Worm (Caenorhabditis elegans): ENCODE measurements around the gene dnj-18.

dnj-18 gene

ce11 chrIII:4697819-4698218 lies at the start of gene dnj-18:
Gene dnj-18 (plus strand): TSS chrIII:4698119.
- no peak for TF ChIP-seq unc-98 (GFP tag; IDR thresholded peaks at IDR 0.05)
- TF ChIP-seq lin-15B (tag; optimal IDR thresholded peaks at IDR 0.05): no peak
- TF ChIP-seq egl-13 (tag; optimal IDR thresholded peaks at IDR 0.05): no peak
- TF ChIP-seq vab-15 (tag; optimal IDR thresholded peaks at IDR 0.05): no peak
- no peak for TF ChIP-seq nhr-237 (tag; optimal IDR thresholded peaks at IDR 0.05)
- no peak for TF ChIP-seq efl-3 (GFP tag; optimal IDR thresholded peaks at IDR 0.05)
- no peak for TF ChIP-seq elt-3 (tag; optimal IDR thresholded peaks at IDR 0.05)
- TF ChIP-seq irx-1 (tag; optimal IDR thresholded peaks at IDR 0.05): no peak
- TF ChIP-seq ceh-63 (GFP tag; optimal IDR thresholded peaks at IDR 0.05): no peak
- no peak for TF ChIP-seq unc-62 (GFP tag; optimal IDR thresholded peaks at IDR 0.05)
- TF ChIP-seq ceh-90 (tag; optimal IDR thresholded peaks at IDR 0.05): no peak
- no peak for TF ChIP-seq ceh-88 (GFP tag; IDR thresholded peaks at IDR 0.05)

ce11 chrIII:4649363-4649768 lies 48.6 kb upstream of the dnj-18 start:
- TF ChIP-seq nhr-71 (tag; optimal IDR thresholded peaks at IDR 0.05) (peak; percentile 99), unc-98 (GFP tag; IDR thresholded peaks at IDR 0.05) (peak; percentile 51; the same call in 1 of the 2 replicates), fkh-10 (GFP tag; optimal IDR thresholded peaks at IDR 0.05) (no peak), fkh-4 (tag; optimal IDR thresholded peaks at IDR 0.05; ENCODE audit: borderline replicate concordance) (peak; percentile 44), hlh-17 (GFP tag; optimal IDR thresholded peaks at IDR 0.05; ENCODE audit: borderline replicate concordance) (no peak), ets-5 (GFP tag; IDR thresholded peaks at IDR 0.05) (no peak), sptf-1 (tag; optimal IDR thresholded peaks at IDR 0.05) (no peak), C04F5.9 (tag; optimal IDR thresholded peaks at IDR 0.05) (peak; percentile 84), tbx-2 (tag; optimal IDR thresholded peaks at IDR 0.05) (peak; percentile 94), xbp-1 (tag; optimal IDR thresholded peaks at IDR 0.05) (peak; percentile 89), pag-3 (tag; optimal IDR thresholded peaks at IDR 0.05; ENCODE audit: borderline replicate concordance, insufficient read depth) (peak; percentile 12), mab-9 (GFP tag; IDR thresholded peaks at IDR 0.05) (peak; percentile 73), elt-2 (tag; optimal IDR thresholded peaks at IDR 0.05) (peak; percentile 90), snpc-4 (tag; optimal IDR thresholded peaks at IDR 0.05) (peak; percentile 76), fos-1 (tag; optimal IDR thresholded peaks at IDR 0.05) (peak; percentile 65), isw-1 (GFP tag; IDR thresholded peaks at IDR 0.05) (peak; percentile 81), nhr-28 (tag; optimal IDR thresholded peaks at IDR 0.05) (peak; percentile 9), nhr-90 (tag; optimal IDR thresholded peaks at IDR 0.05; ENCODE audit: poor library complexity) (peak; percentile 93), ztf-11 (tag; optimal IDR thresholded peaks at IDR 0.05) (peak in 1 of 2 experiments; percentile 30), aly-2 (tag; optimal IDR thresholded peaks at IDR 0.05) (no peak), lin-13 (GFP tag; optimal IDR thresholded peaks at IDR 0.05) (peak; percentile 91), mep-1 (tag; optimal IDR thresholded peaks at IDR 0.05) (peak; percentile 96), nhr-84 (tag; optimal IDR thresholded peaks at IDR 0.05) (no peak), pqm-1 (tag; optimal IDR thresholded peaks at IDR 0.05) (peak; percentile 40), ceh-8 (GFP tag; optimal IDR thresholded peaks at IDR 0.05) (no peak), unc-86 (tag; optimal IDR thresholded peaks at IDR 0.05) (peak; percentile 89), mdl-1 (tag; optimal IDR thresholded peaks at IDR 0.05) (peak; percentile 94 to 100), nhr-76 (tag; optimal IDR thresholded peaks at IDR 0.05) (peak; percentile 55), hlh-4 (tag; optimal IDR thresholded peaks at IDR 0.05) (no peak), zag-1 (tag; optimal IDR thresholded peaks at IDR 0.05) (no peak), lsy-2 (tag; optimal IDR thresholded peaks at IDR 0.05) (peak; percentile 83 to 95), ceh-82 (tag; optimal IDR thresholded peaks at IDR 0.05) (peak; percentile 47 to 81 (median 66)), irx-1 (tag; optimal IDR thresholded peaks at IDR 0.05) (peak; percentile 87), lir-3 (tag; optimal IDR thresholded peaks at IDR 0.05; ENCODE audit: poor library complexity) (peak; percentile 79), nhr-12 (tag; optimal IDR thresholded peaks at IDR 0.05) (no peak), grh-1 (GFP tag; IDR thresholded peaks at IDR 0.05) (peak; percentile 69), nhr-85 (tag) (peak; percentile 99), skn-1 (tag; optimal IDR thresholded peaks at IDR 0.05) (peak; percentile 81), lin-35 (GFP tag; optimal IDR thresholded peaks at IDR 0.05) (peak; percentile 83 to 91), efl-3 (GFP tag; optimal IDR thresholded peaks at IDR 0.05) (no peak), nhr-237 (tag; optimal IDR thresholded peaks at IDR 0.05) (peak; percentile 77), ceh-88 (GFP tag; IDR thresholded peaks at IDR 0.05) (peak; percentile 81; the same call in 1 of the 2 replicates), elt-3 (tag; optimal IDR thresholded peaks at IDR 0.05) (peak in 5 of 6 experiments; percentile 36 to 97 (median 82)), Y116A8C.19 (tag; optimal IDR thresholded peaks at IDR 0.05; ENCODE audit: borderline replicate concordance) (no peak)
